Fruit fly (Drosophila melanogaster) whole organism, embryonic: ENCODE measurements around the gene TTLL5.

Experiments used
- Abd-B ChIP-seq: fragments of 200-800 bp; sonication (Bioruptor generic); optimal IDR thresholded peaks from 2 replicates; lab custom pipeline; 2018; ENCODE audit warnings: missing biosample characterization, mild to moderate bottlenecking, missing genetic modification characterization, moderate library complexity
- Bteb2 ChIP-seq: fragments of 200-800 bp; sonication (Bioruptor generic); optimal IDR thresholded peaks from 2 replicates; lab custom pipeline; 2016; ENCODE audit warnings: missing biosample characterization, missing genetic modification characterization
- C15 ChIP-seq: fragments of 200-800 bp; sonication (Bioruptor generic); IDR thresholded peaks from 3 replicates; pipeline ENCODE4 v1.3.6; 2022; ENCODE audit warnings: missing biosample characterization, missing genetic modification characterization
- CG10209 ChIP-seq: fragments of 200-800 bp; sonication (Bioruptor generic); optimal IDR thresholded peaks from 3 replicates; lab custom pipeline; 2017; ENCODE audit warnings: missing biosample characterization, mild to moderate bottlenecking, missing genetic modification characterization, missing genetic modification reagents
- CG10979 ChIP-seq: fragments of 200-800 bp; sonication (Bioruptor generic); optimal IDR thresholded peaks from 2 replicates; lab custom pipeline; 2018; ENCODE audit warnings: missing biosample characterization, mild to moderate bottlenecking, missing genetic modification characterization, moderate library complexity
- CG11247 ChIP-seq: fragments of 200-800 bp; sonication (Bioruptor generic); IDR thresholded peaks from 2 replicates; pipeline ENCODE4 v1.3.6; 2022; ENCODE audit warnings: missing biosample characterization, missing genetic modification characterization
- CG11456 ChIP-seq: fragments of 200-800 bp; sonication (Bioruptor generic); IDR thresholded peaks from 3 replicates; pipeline ENCODE4 v1.3.6; 2022; ENCODE audit warnings: missing biosample characterization, missing genetic modification characterization
- CG11696 ChIP-seq: fragments of 200-800 bp; sonication (Bioruptor generic); IDR thresholded peaks from 2 replicates; pipeline ENCODE4 v1.3.6; 2022; ENCODE audit warnings: missing biosample characterization, missing genetic modification characterization
- CG11723 ChIP-seq: fragments of 200-800 bp; sonication (Bioruptor generic); optimal IDR thresholded peaks from 2 replicates; lab custom pipeline; 2017; ENCODE audit warnings: missing biosample characterization, mild to moderate bottlenecking, missing genetic modification characterization
- CG12104 ChIP-seq: fragments of 200-800 bp; sonication (Bioruptor generic); optimal IDR thresholded peaks from 3 replicates; lab custom pipeline; 2016; ENCODE audit warnings: missing biosample characterization, missing genetic modification characterization
- CG12299 ChIP-seq: fragments of 200-800 bp; sonication (Bioruptor generic); optimal IDR thresholded peaks from 2 replicates; lab custom pipeline; 2018; ENCODE audit warnings: missing biosample characterization, mild to moderate bottlenecking, missing genetic modification characterization
- CG13296 ChIP-seq: fragments of 200-800 bp; sonication (Bioruptor generic); optimal IDR thresholded peaks from 3 replicates; lab custom pipeline; 2018; ENCODE audit warnings: missing biosample characterization, mild to moderate bottlenecking, missing genetic modification characterization
- CG1529 ChIP-seq: fragments of 200-800 bp; sonication (Bioruptor generic); optimal IDR thresholded peaks from 3 replicates; lab custom pipeline; 2018; ENCODE audit warnings: missing biosample characterization, missing genetic modification characterization
- CG17568 ChIP-seq: fragments of 200-800 bp; sonication (Bioruptor generic); optimal IDR thresholded peaks from 2 replicates; lab custom pipeline; 2018; ENCODE audit warnings: missing biosample characterization, mild to moderate bottlenecking, missing genetic modification characterization, moderate library complexity
- CG1832 ChIP-seq: fragments of 200-800 bp; sonication (Bioruptor generic); optimal IDR thresholded peaks from 2 replicates; lab custom pipeline; 2017; ENCODE audit warnings: missing biosample characterization, mild to moderate bottlenecking, missing genetic modification characterization, inconsistent platforms
- CG30020 ChIP-seq: fragments of 200-800 bp; optimal IDR thresholded peaks from 2 replicates; lab custom pipeline; 2019; ENCODE audit warnings: missing biosample characterization, mild to moderate bottlenecking, missing genetic modification characterization, moderate library complexity
- CG33213 ChIP-seq: fragments of 200-800 bp; sonication (Bioruptor generic); optimal IDR thresholded peaks from 3 replicates; lab custom pipeline; 2016; ENCODE audit warnings: missing biosample characterization, missing genetic modification characterization
- CG34224 ChIP-seq: fragments of 200-800 bp; sonication (Bioruptor generic); IDR thresholded peaks from 3 replicates; pipeline ENCODE4 v1.3.6; 2022; ENCODE audit warnings: missing biosample characterization, missing genetic modification characterization; ENCODE audit not compliant: partially characterized antibody
- CG3847 ChIP-seq: fragments of 200-800 bp; sonication (Bioruptor generic); IDR thresholded peaks from 2 replicates; pipeline ENCODE4 v1.3.6; 2022; ENCODE audit warnings: missing biosample characterization, missing genetic modification characterization
- CG42726 ChIP-seq: fragments of 200-800 bp; sonication (Bioruptor generic); IDR thresholded peaks from 2 replicates; pipeline ENCODE4 v1.3.6; 2022; ENCODE audit warnings: missing biosample characterization, missing genetic modification characterization; ENCODE audit not compliant: partially characterized antibody
- CG4328 ChIP-seq: fragments of 200-800 bp; sonication (Bioruptor generic); optimal IDR thresholded peaks from 3 replicates; lab custom pipeline; 2017; ENCODE audit warnings: missing biosample characterization, missing genetic modification reagents, missing genetic modification characterization
- CG4617 ChIP-seq: fragments of 200-800 bp; sonication (Bioruptor generic); optimal IDR thresholded peaks from 3 replicates; lab custom pipeline; 2016; ENCODE audit warnings: missing biosample characterization, missing genetic modification characterization, borderline replicate concordance
- CG6272 ChIP-seq: fragments of 200-800 bp; sonication (Bioruptor generic); IDR thresholded peaks from 2 replicates; pipeline ENCODE4 v1.3.6; 2022; ENCODE audit warnings: missing biosample characterization, missing genetic modification characterization
- CG8089 ChIP-seq: fragments of 200-800 bp; sonication (Bioruptor generic); optimal IDR thresholded peaks from 3 replicates; lab custom pipeline; 2016; ENCODE audit warnings: missing biosample characterization, missing genetic modification characterization
- CG9876 ChIP-seq: fragments of 200-800 bp; sonication (Bioruptor generic); optimal IDR thresholded peaks from 2 replicates; lab custom pipeline; 2016; ENCODE audit warnings: missing biosample characterization, missing genetic modification characterization
- Dip3 ChIP-seq: fragments of 200-800 bp; sonication (Bioruptor generic); optimal IDR thresholded peaks from 3 replicates; lab custom pipeline; 2016; ENCODE audit warnings: missing biosample characterization, missing genetic modification characterization
- Fer3 ChIP-seq: fragments of 200-800 bp; sonication (Bioruptor generic); optimal IDR thresholded peaks from 2 replicates; lab custom pipeline; 2018; ENCODE audit warnings: missing biosample characterization, mild to moderate bottlenecking, missing genetic modification characterization, moderate library complexity
- Gug ChIP-seq: fragments of 200-800 bp; sonication (Bioruptor generic); IDR thresholded peaks from 4 replicates; pipeline ENCODE4 v1.3.6; 2022; ENCODE audit warnings: missing biosample characterization, missing genetic modification characterization
- HLH3B ChIP-seq: fragments of 200-800 bp; sonication (Bioruptor generic); IDR thresholded peaks from 2 replicates; pipeline ENCODE4 v1.3.6; 2022; ENCODE audit warnings: missing biosample characterization, missing genetic modification characterization
- HLH54F ChIP-seq: fragments of 200-800 bp; sonication (Bioruptor generic); optimal IDR thresholded peaks from 3 replicates; lab custom pipeline; 2016; ENCODE audit warnings: missing biosample characterization, missing genetic modification characterization
- HLHmδ ChIP-seq: fragments of 200-800 bp; sonication (Bioruptor generic); optimal IDR thresholded peaks from 2 replicates; lab custom pipeline; 2018; ENCODE audit warnings: missing biosample characterization, mild to moderate bottlenecking, missing genetic modification characterization, moderate library complexity
- Hr78 ChIP-seq, 2 experiments: fragments of 200-800 bp in 1 of 2; fragments of >200 bp in 1 of 2; sonication (Bioruptor generic) in 1 of 2; optimal IDR thresholded peaks; 2 replicates each; lab custom pipeline; 2017 to 2019; ENCODE audit warnings: missing biosample characterization in 2 of 2, missing genetic modification characterization in 2 of 2, mild to moderate bottlenecking in 1 of 2, moderate library complexity in 1 of 2
- Mrtf ChIP-seq: fragments of 200-800 bp; sonication (Bioruptor generic); IDR thresholded peaks from 3 replicates; pipeline ENCODE4 v1.3.6; 2022; ENCODE audit warnings: missing biosample characterization, missing genetic modification characterization
- Myb ChIP-seq: fragments of 200-800 bp; sonication (Bioruptor generic); optimal IDR thresholded peaks from 2 replicates; lab custom pipeline; 2016; ENCODE audit warnings: missing biosample characterization, missing genetic modification characterization
- Nf-YA ChIP-seq: fragments of 200-800 bp; sonication (Bioruptor generic); IDR thresholded peaks from 2 replicates; pipeline ENCODE4 v1.3.6; 2022; ENCODE audit warnings: missing biosample characterization, missing genetic modification characterization
- al ChIP-seq: fragments of 200-800 bp; sonication (Bioruptor generic); IDR thresholded peaks from 2 replicates; pipeline ENCODE4 v1.3.6; 2022; ENCODE audit warnings: missing biosample characterization, missing genetic modification characterization
- amos ChIP-seq: fragments of 200-800 bp; sonication (Bioruptor generic); IDR thresholded peaks from 2 replicates; pipeline ENCODE4 v1.3.6; 2022; ENCODE audit warnings: missing biosample characterization, missing genetic modification characterization; ENCODE audit not compliant: partially characterized antibody
- btn ChIP-seq: fragments of 200-800 bp; sonication (Bioruptor generic); optimal IDR thresholded peaks from 2 replicates; lab custom pipeline; 2016; ENCODE audit warnings: missing biosample characterization, missing genetic modification characterization
- cad ChIP-seq: fragments of >200 bp; optimal IDR thresholded peaks from 2 replicates; lab custom pipeline; 2017; ENCODE audit warnings: missing biosample characterization, missing genetic modification characterization
- chinmo ChIP-seq: fragments of 200-800 bp; sonication (Bioruptor generic); IDR thresholded peaks from 4 replicates; pipeline ENCODE4 v1.3.6; 2022; ENCODE audit warnings: missing biosample characterization, missing genetic modification characterization; ENCODE audit not compliant: partially characterized antibody
- hb ChIP-seq: fragments of 200-800 bp; sonication (Bioruptor generic); IDR thresholded peaks from 3 replicates; pipeline ENCODE4 v1.3.6; 2022; ENCODE audit warnings: missing biosample characterization, missing genetic modification characterization; ENCODE audit not compliant: partially characterized antibody
- inv ChIP-seq: fragments of 200-800 bp; sonication (Bioruptor generic); IDR thresholded peaks from 2 replicates; pipeline ENCODE4 v1.3.6; 2022; ENCODE audit warnings: missing biosample characterization, missing genetic modification characterization; ENCODE audit not compliant: partially characterized antibody
- knrl ChIP-seq: fragments of 200-800 bp; sonication (Bioruptor generic); IDR thresholded peaks from 3 replicates; pipeline ENCODE4 v1.3.6; 2022; ENCODE audit warnings: missing biosample characterization, missing genetic modification characterization; ENCODE audit not compliant: partially characterized antibody
- lbe ChIP-seq: fragments of 200-800 bp; sonication (Bioruptor generic); optimal IDR thresholded peaks from 2 replicates; lab custom pipeline; 2016; ENCODE audit warnings: missing biosample characterization, mild to moderate bottlenecking, missing genetic modification characterization
- onecut ChIP-seq: fragments of 200-800 bp; sonication (Bioruptor generic); IDR thresholded peaks from 2 replicates; pipeline ENCODE4 v1.3.6; 2022; ENCODE audit warnings: missing biosample characterization, missing genetic modification characterization
- repo ChIP-seq: fragments of 200-800 bp; sonication (Bioruptor generic); optimal IDR thresholded peaks from 2 replicates; lab custom pipeline; 2016; ENCODE audit warnings: missing biosample characterization, missing genetic modification characterization
- sens-2 ChIP-seq: fragments of 200-800 bp; sonication (Bioruptor generic); IDR thresholded peaks from 2 replicates; pipeline ENCODE4 v1.3.6; 2022; ENCODE audit warnings: missing biosample characterization, missing genetic modification characterization
- shn ChIP-seq: fragments of 200-800 bp; sonication (Bioruptor generic); optimal IDR thresholded peaks from 3 replicates; lab custom pipeline; 2016; ENCODE audit warnings: missing biosample characterization, missing genetic modification characterization
- sim ChIP-seq: fragments of 200-800 bp; sonication (Bioruptor generic); IDR thresholded peaks from 2 replicates; pipeline ENCODE4 v1.3.6; 2022; ENCODE audit warnings: missing biosample characterization, missing genetic modification characterization
- stc ChIP-seq: fragments of 200-800 bp; sonication (Bioruptor generic); IDR thresholded peaks from 2 replicates; pipeline ENCODE4 v1.3.6; 2022; ENCODE audit warnings: missing biosample characterization, missing genetic modification characterization
- zen2 ChIP-seq: fragments of 200-800 bp; sonication (Bioruptor generic); IDR thresholded peaks from 3 replicates; pipeline ENCODE4 v1.3.6; 2022; ENCODE audit warnings: missing biosample characterization, missing genetic modification characterization; ENCODE audit not compliant: partially characterized antibody

Gene TTLL5

dm6 chr3R:25074558-25074964, 48.2 kb downstream of the TTLL5 start, which contains the start of the genes shams and CG11920 (continued):
- no peak for TF ChIP-seq hb (GFP tag; lab: Robert Waterston, UW)
- no peak for TF ChIP-seq CG1529 (GFP tag; lab: Kevin White, UChicago)
- no peak for TF ChIP-seq CG11456
- no peak for TF ChIP-seq Hr78 (GFP tag; optimal IDR thresholded peaks at IDR 0.05; lab: Kevin White, UChicago)
- no peak for TF ChIP-seq CG11696 (GFP tag; lab: Robert Waterston, UW)
- TF ChIP-seq HLHmδ = no peak
- no peak for TF ChIP-seq sens-2 (GFP tag; lab: Robert Waterston, UW)
- no peak for TF ChIP-seq chinmo
- TF ChIP-seq zen2 (GFP tag; lab: Robert Waterston, UW) = no peak; the same call in 2 of the 3 replicates
- TF ChIP-seq CG30020 = peak; percentile 97
- TF ChIP-seq CG10209 = no peak
- TF ChIP-seq amos (GFP tag; lab: Robert Waterston, UW) = no peak; the same call in 1 of the 2 replicates
- TF ChIP-seq sim (GFP tag; lab: Robert Waterston, UW) = no peak
- no peak for TF ChIP-seq CG8089
- peak; percentile 26 for TF ChIP-seq CG11723 (GFP tag; lab: Kevin White, UChicago)
- TF ChIP-seq CG13296 (GFP tag; lab: Kevin White, UChicago) = no peak
- TF ChIP-seq CG12104 (GFP tag; lab: Kevin White, UChicago) = no peak
- no peak for TF ChIP-seq Gug
- no peak for TF ChIP-seq Nf-YA (GFP tag; lab: Robert Waterston, UW)
- TF ChIP-seq al = no peak
- TF ChIP-seq btn (GFP tag; lab: Kevin White, UChicago) = no peak
- no peak for TF ChIP-seq Fer3 (tag; lab: Kevin White, UChicago)
- TF ChIP-seq CG11247 (GFP tag; lab: Robert Waterston, UW) = no peak
- TF ChIP-seq HLH54F = no peak
- no peak for TF ChIP-seq HLH3B (GFP tag; lab: Robert Waterston, UW)
- peak; percentile 61 for TF ChIP-seq CG12299 (tag; lab: Kevin White, UChicago)
- peak; percentile 13 for TF ChIP-seq CG10979 (tag; lab: Kevin White, UChicago)
- no peak for TF ChIP-seq CG6272 (GFP tag; lab: Robert Waterston, UW)
- TF ChIP-seq Dip3 = no peak
- TF ChIP-seq CG4617 (GFP tag; lab: Kevin White, UChicago) = peak; percentile 60
- no peak for TF ChIP-seq CG4328 (GFP tag; lab: Kevin White, UChicago)
- peak; percentile 31 for TF ChIP-seq CG17568 (GFP tag; lab: Kevin White, UChicago)
- TF ChIP-seq Bteb2 (GFP tag; lab: Kevin White, UChicago) = no peak
- no peak for TF ChIP-seq onecut
- no peak for TF ChIP-seq CG1832
- TF ChIP-seq knrl (GFP tag; lab: Robert Waterston, UW) = no peak; the same call in 2 of the 3 replicates
- TF ChIP-seq CG42726 (GFP tag; lab: Robert Waterston, UW) = no peak
- TF ChIP-seq CG3847 (GFP tag; lab: Robert Waterston, UW) = no peak
- TF ChIP-seq CG9876 (GFP tag; lab: Kevin White, UChicago) = no peak
- TF ChIP-seq CG33213 (GFP tag; lab: Kevin White, UChicago) = no peak
- peak; percentile 34; the same call in 1 of the 2 replicates for TF ChIP-seq inv (GFP tag; lab: Robert Waterston, UW)
- TF ChIP-seq stc (GFP tag; lab: Robert Waterston, UW) = no peak
- TF ChIP-seq repo (GFP tag; lab: Kevin White, UChicago) = no peak
- TF ChIP-seq cad (GFP tag; lab: Kevin White, UChicago) = no peak
- no peak for TF ChIP-seq C15 (GFP tag; lab: Robert Waterston, UW)
- TF ChIP-seq Abd-B (GFP tag; lab: Kevin White, UChicago) = no peak
- TF ChIP-seq CG34224 (GFP tag; lab: Robert Waterston, UW) = peak; percentile 73; the same call in 1 of the 3 replicates
- no peak for TF ChIP-seq Myb (GFP tag; lab: Kevin White, UChicago)
- peak; percentile 59 for TF ChIP-seq lbe (GFP tag; lab: Kevin White, UChicago)
- no peak for TF ChIP-seq Mrtf
- no peak for TF ChIP-seq shn (GFP tag; lab: Kevin White, UChicago)
